Fruit fly (Drosophila melanogaster) Kc167 (cell line): ENCODE results near the gene Neurl4.

Source experiments
- Myc ChIP-seq: fragments of >200 bp; optimal IDR thresholded peaks from 2 replicates; lab custom pipeline; 2017; ENCODE audit warnings: missing external identifiers
- Sin3A ChIP-seq: fragments of >200 bp; optimal IDR thresholded peaks from 2 replicates; lab custom pipeline; 2018; ENCODE audit warnings: missing external identifiers
- h ChIP-seq: fragments of >200 bp; optimal IDR thresholded peaks from 3 replicates; lab custom pipeline; 2018; ENCODE audit warnings: missing external identifiers
- insv ChIP-seq: fragments of >200 bp; optimal IDR thresholded peaks from 3 replicates; lab custom pipeline; 2018; ENCODE audit warnings: missing external identifiers
- psq ChIP-seq: fragments of >200 bp; optimal IDR thresholded peaks from 2 replicates; lab custom pipeline; 2017; ENCODE audit warnings: missing external identifiers
- ttk ChIP-seq: sonication (Bioruptor generic); optimal IDR thresholded peaks from 2 replicates; lab custom pipeline; 2017; ENCODE audit warnings: missing external identifiers

- no peak for TF ChIP-seq psq (lab: Kevin White, UChicago)
- TF ChIP-seq Sin3A (lab: Kevin White, UChicago), result no peak
- no peak for TF ChIP-seq h (lab: Kevin White, UChicago)
- TF ChIP-seq Myc (lab: Kevin White, UChicago), result no peak
- TF ChIP-seq insv (lab: Kevin White, UChicago), result no peak
- TF ChIP-seq ttk (lab: Kevin White, UChicago), result no peak
These were observed 29.5 kb upstream of the Neurl4 start for dm6 chr3L:14079224-14079623.
